Worm (Caenorhabditis elegans) whole organism, young adult: ENCODE data around the gene vha-13.

Experiments used
- B0019.2 ChIP-seq: fragments of 200-800 bp; sonication (Bioruptor generic); conservative IDR thresholded peaks from 2 replicates; pipeline ENCODE4 v1.3.6; 2022; ENCODE audit warnings: missing genetic modification reagents, missing genetic modification characterization, missing compliant biosample characterization
- B0261.1 ChIP-seq: sonication (generic microtip); optimal IDR thresholded peaks from 2 replicates; lab custom pipeline; 2016; ENCODE audit warnings: mild to moderate bottlenecking, missing genetic modification characterization, moderate library complexity, missing compliant biosample characterization
- C06A6.2 ChIP-seq: fragments of 200-800 bp; sonication (Bioruptor generic); conservative IDR thresholded peaks from 2 replicates; pipeline ENCODE4 v1.3.6; 2022; ENCODE audit warnings: missing genetic modification characterization, missing compliant biosample characterization
- F33H1.4 ChIP-seq: fragments of 200-800 bp; sonication (Bioruptor generic); IDR thresholded peaks from 2 replicates; pipeline ENCODE4 v1.3.6; 2022; ENCODE audit warnings: missing genetic modification reagents, missing genetic modification characterization, missing compliant biosample characterization
- F49E8.2 ChIP-seq: sonication (generic microtip); optimal IDR thresholded peaks from 3 replicates; lab custom pipeline; 2017; ENCODE audit warnings: missing genetic modification characterization, mild to moderate bottlenecking, missing compliant biosample characterization, antibody characterized with exemption, moderate library complexity; ENCODE audit not compliant: insufficient read depth
- F57A8.1 ChIP-seq: fragments of 200-800 bp; sonication (Bioruptor generic); optimal IDR thresholded peaks from 2 replicates; lab custom pipeline; 2018; ENCODE audit warnings: mild to moderate bottlenecking, missing genetic modification characterization, moderate library complexity, missing compliant biosample characterization
- F57C9.4 ChIP-seq: sonication (generic microtip); optimal IDR thresholded peaks from 2 replicates; lab custom pipeline; 2017; ENCODE audit warnings: mild to moderate bottlenecking, missing genetic modification characterization, missing compliant biosample characterization
- K11D2.4 ChIP-seq: fragments of 200-800 bp; sonication (Bioruptor generic); IDR thresholded peaks from 2 replicates; pipeline ENCODE4 v1.3.6; 2022; ENCODE audit warnings: missing genetic modification reagents, missing genetic modification characterization, missing compliant biosample characterization
- K12H6.12 ChIP-seq: fragments of 200-800 bp; sonication (Bioruptor generic); optimal IDR thresholded peaks from 2 replicates; lab custom pipeline; 2018; ENCODE audit warnings: mild to moderate bottlenecking, missing genetic modification characterization, missing compliant biosample characterization
- T07F8.4 ChIP-seq: sonication (generic microtip); optimal IDR thresholded peaks from 2 replicates; lab custom pipeline; 2016; ENCODE audit warnings: mild to moderate bottlenecking, missing genetic modification characterization, moderate library complexity, missing compliant biosample characterization
- Y79H2A.3 ChIP-seq: fragments of 200-800 bp; sonication (Bioruptor generic); conservative IDR thresholded peaks from 2 replicates; pipeline ENCODE4 v1.3.6; 2022; ENCODE audit warnings: missing genetic modification reagents, missing genetic modification characterization, missing compliant biosample characterization
- Y95B8A.8 ChIP-seq: fragments of 200-800 bp; sonication (Bioruptor generic); IDR thresholded peaks from 2 replicates; pipeline ENCODE4 v1.3.6; 2022; ENCODE audit warnings: missing genetic modification reagents, missing genetic modification characterization, missing compliant biosample characterization
- akir-1 ChIP-seq: fragments of 200-800 bp; sonication (Bioruptor generic); optimal IDR thresholded peaks from 2 replicates; lab custom pipeline; 2018; ENCODE audit warnings: mild to moderate bottlenecking, missing genetic modification characterization, moderate library complexity, missing compliant biosample characterization
- aptf-2 ChIP-seq: fragments of 200-800 bp; sonication (Bioruptor generic); conservative IDR thresholded peaks from 2 replicates; pipeline ENCODE4 v1.3.6; 2022; ENCODE audit warnings: missing genetic modification reagents, missing genetic modification characterization, missing compliant biosample characterization
- athp-1 ChIP-seq: sonication (generic microtip); optimal IDR thresholded peaks from 2 replicates; lab custom pipeline; 2017; ENCODE audit warnings: mild to moderate bottlenecking, missing genetic modification characterization, missing compliant biosample characterization
- attf-6 ChIP-seq: fragments of 200-800 bp; sonication (Bioruptor generic); IDR thresholded peaks from 2 replicates; pipeline ENCODE4 v1.3.6; 2022; ENCODE audit warnings: missing genetic modification reagents, missing genetic modification characterization, missing compliant biosample characterization
- bed-2 ChIP-seq: fragments of 200-800 bp; sonication (Bioruptor generic); IDR thresholded peaks from 2 replicates; pipeline ENCODE4 v1.3.6; 2022; ENCODE audit warnings: missing genetic modification reagents, missing genetic modification characterization, missing compliant biosample characterization
- cebp-2 ChIP-seq: fragments of 200-800 bp; sonication (Bioruptor generic); IDR thresholded peaks from 2 replicates; pipeline ENCODE4 v1.3.6; 2022; ENCODE audit warnings: missing genetic modification characterization, missing compliant biosample characterization
- ceh-27 ChIP-seq: fragments of 200-800 bp; sonication (Bioruptor generic); optimal IDR thresholded peaks from 2 replicates; lab custom pipeline; 2018; ENCODE audit warnings: mild to moderate bottlenecking, missing genetic modification characterization, moderate library complexity, missing compliant biosample characterization
- ceh-91 ChIP-seq: fragments of 200-800 bp; sonication (Bioruptor generic); IDR thresholded peaks from 2 replicates; pipeline ENCODE4 v1.3.6; 2022; ENCODE audit warnings: missing genetic modification reagents, missing genetic modification characterization, missing compliant biosample characterization
- dox-1 ChIP-seq: fragments of 200-800 bp; sonication (Bioruptor generic); IDR thresholded peaks from 2 replicates; pipeline ENCODE4 v1.3.6; 2022; ENCODE audit warnings: missing genetic modification reagents, missing genetic modification characterization, missing compliant biosample characterization
- dpl-1 ChIP-seq: fragments of 150-350 bp; optimal IDR thresholded peaks from 2 replicates; lab custom pipeline; 2014; ENCODE audit warnings: missing biosample characterization, missing genetic modification reagents, missing genetic modification characterization
- efl-1 ChIP-seq: fragments of 150-350 bp; optimal IDR thresholded peaks from 2 replicates; lab custom pipeline; 2014; ENCODE audit warnings: missing biosample characterization, missing genetic modification reagents, missing genetic modification characterization
- egl-18 ChIP-seq: fragments of 200-800 bp; sonication (Bioruptor generic); IDR thresholded peaks from 2 replicates; pipeline ENCODE4 v1.3.6; 2022; ENCODE audit warnings: missing genetic modification reagents, missing genetic modification characterization, missing compliant biosample characterization
- ekl-4 ChIP-seq: fragments of 200-800 bp; sonication (Bioruptor generic); IDR thresholded peaks from 2 replicates; pipeline ENCODE4 v1.3.6; 2022; ENCODE audit warnings: missing genetic modification reagents, missing genetic modification characterization, missing compliant biosample characterization
- ets-4 ChIP-seq: fragments of 200-800 bp; sonication (Bioruptor generic); optimal IDR thresholded peaks from 2 replicates; lab custom pipeline; 2018; ENCODE audit warnings: mild to moderate bottlenecking, missing genetic modification characterization, missing compliant biosample characterization
- him-1 ChIP-seq: sonication (generic microtip); optimal IDR thresholded peaks from 2 replicates; lab custom pipeline; 2016; ENCODE audit warnings: missing genotype, missing genetic modification reagents, missing genetic modification characterization, missing compliant biosample characterization
- hlh-12 ChIP-seq: sonication (generic microtip); optimal IDR thresholded peaks from 2 replicates; lab custom pipeline; 2016; ENCODE audit warnings: missing genetic modification characterization, missing compliant biosample characterization
- hmg-1.2 ChIP-seq: fragments of 200-800 bp; sonication (Bioruptor generic); IDR thresholded peaks from 2 replicates; pipeline ENCODE4 v1.3.6; 2022; ENCODE audit warnings: missing genetic modification reagents, missing genetic modification characterization, missing compliant biosample characterization
- hmg-20 ChIP-seq: fragments of 200-800 bp; sonication (Bioruptor generic); IDR thresholded peaks from 2 replicates; pipeline ENCODE4 v1.3.6; 2022; ENCODE audit warnings: missing genetic modification reagents, missing genetic modification characterization, missing compliant biosample characterization
- lsl-1 ChIP-seq: fragments of 200-800 bp; sonication (Bioruptor generic); optimal IDR thresholded peaks from 2 replicates; lab custom pipeline; 2018; ENCODE audit warnings: mild to moderate bottlenecking, missing genetic modification characterization, moderate library complexity, missing compliant biosample characterization
- madf-3 ChIP-seq: fragments of 200-800 bp; sonication (Bioruptor generic); IDR thresholded peaks from 2 replicates; pipeline ENCODE4 v1.3.6; 2022; ENCODE audit warnings: missing genetic modification reagents, missing genetic modification characterization, missing compliant biosample characterization
- madf-6 ChIP-seq: fragments of 200-800 bp; sonication (Bioruptor generic); IDR thresholded peaks from 2 replicates; pipeline ENCODE4 v1.3.6; 2022; ENCODE audit warnings: missing genetic modification reagents, missing genetic modification characterization, missing compliant biosample characterization
- mcd-1 ChIP-seq: fragments of 200-800 bp; sonication (Bioruptor generic); IDR thresholded peaks from 2 replicates; pipeline ENCODE4 v1.3.6; 2022; ENCODE audit warnings: missing genetic modification reagents, missing genetic modification characterization, missing compliant biosample characterization
- nfyb-1 ChIP-seq: fragments of 200-800 bp; sonication (Bioruptor generic); IDR thresholded peaks from 2 replicates; pipeline ENCODE4 v1.3.6; 2022; ENCODE audit warnings: missing genetic modification reagents, missing genetic modification characterization, missing compliant biosample characterization
- nhr-80 ChIP-seq: sonication (generic microtip); optimal IDR thresholded peaks from 2 replicates; lab custom pipeline; 2016; ENCODE audit warnings: missing genetic modification characterization, missing compliant biosample characterization
- pbrm-1 ChIP-seq: fragments of 200-800 bp; sonication (Bioruptor generic); IDR thresholded peaks from 2 replicates; pipeline ENCODE4 v1.3.6; 2022; ENCODE audit warnings: missing genetic modification reagents, missing genetic modification characterization, missing compliant biosample characterization
- pha-4 ChIP-seq: fragments of 150-350 bp; sonication (generic microtip); optimal IDR thresholded peaks from 2 replicates; lab custom pipeline; 2014; ENCODE audit warnings: missing biosample characterization, missing genetic modification reagents, missing genetic modification characterization
- rcor-1 ChIP-seq: fragments of 200-800 bp; sonication (Bioruptor generic); IDR thresholded peaks from 2 replicates; pipeline ENCODE4 v1.3.6; 2022; ENCODE audit warnings: missing genetic modification reagents, missing genetic modification characterization, missing compliant biosample characterization
- rpc-1 ChIP-seq, 2 experiments: fragments of 150-350 bp in 1 of 2; sonication (generic microtip) in 1 of 2; optimal IDR thresholded peaks; 2 replicates each; lab custom pipeline; 2014 to 2018; ENCODE audit warnings: missing biosample characterization in 1 of 2, missing genetic modification characterization in 1 of 2, missing genetic modification reagents in 1 of 2, missing genotype in 1 of 2
- somi-1 ChIP-seq: fragments of 200-800 bp; sonication (Bioruptor generic); optimal IDR thresholded peaks from 2 replicates; lab custom pipeline; 2018; ENCODE audit warnings: mild to moderate bottlenecking, missing genetic modification characterization, missing compliant biosample characterization
- sptf-2 ChIP-seq: fragments of 200-800 bp; sonication (Bioruptor generic); optimal IDR thresholded peaks from 2 replicates; lab custom pipeline; 2018; ENCODE audit warnings: mild to moderate bottlenecking, missing genetic modification characterization, missing compliant biosample characterization
- tbp1 ChIP-seq: fragments of 200-800 bp; sonication (Bioruptor generic); optimal IDR thresholded peaks from 2 replicates; lab custom pipeline; 2018; ENCODE audit warnings: mild to moderate bottlenecking, missing genetic modification characterization, missing compliant biosample characterization
- xnd-1 ChIP-seq: sonication (generic microtip); optimal IDR thresholded peaks from 2 replicates; lab custom pipeline; 2016; ENCODE audit warnings: missing genotype, missing genetic modification reagents, missing genetic modification characterization, missing compliant biosample characterization
- zim-3 ChIP-seq: sonication (generic microtip); optimal IDR thresholded peaks from 2 replicates; lab custom pipeline; 2017; ENCODE audit warnings: mild to moderate bottlenecking, missing genetic modification characterization, moderate library complexity, missing compliant biosample characterization
- ztf-18 ChIP-seq: sonication (generic microtip); optimal IDR thresholded peaks from 2 replicates; lab custom pipeline; 2016; ENCODE audit warnings: missing genotype, mild to moderate bottlenecking, missing genetic modification characterization, missing compliant biosample characterization
- ztf-3 ChIP-seq: fragments of 200-800 bp; sonication (Bioruptor generic); optimal IDR thresholded peaks from 2 replicates; lab custom pipeline; 2018; ENCODE audit warnings: mild to moderate bottlenecking, missing genetic modification characterization, missing compliant biosample characterization

The vha-13 gene

DNA sequence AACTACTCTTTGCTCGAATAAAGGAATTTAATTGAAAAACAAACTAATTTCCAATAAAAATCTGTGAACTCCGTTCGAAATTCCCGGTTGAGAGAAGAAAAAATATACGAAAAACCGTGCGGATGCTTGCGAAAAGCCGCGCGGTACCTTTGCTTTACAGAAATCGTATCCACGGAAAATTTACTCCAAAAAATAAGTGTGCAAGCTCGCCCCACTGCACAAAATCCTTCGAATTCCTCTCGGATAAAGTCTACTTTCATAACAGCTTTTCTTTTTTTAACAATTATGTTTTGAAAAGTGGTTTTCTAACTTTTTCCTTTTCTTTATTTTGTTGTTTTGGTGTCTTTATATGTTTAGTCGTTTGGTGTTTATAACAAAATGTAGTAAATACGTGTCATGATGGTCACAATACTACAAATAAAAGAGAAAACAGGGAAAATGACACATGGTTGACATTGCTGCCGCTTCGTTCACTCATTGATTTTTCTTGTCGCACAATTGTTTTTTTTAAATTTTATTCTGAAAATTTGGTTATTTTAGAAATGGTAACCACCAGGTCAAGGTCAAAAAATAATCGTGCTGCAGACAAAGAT lies 4.2 kb upstream of the vha-13 start, which contains the start of gene cept-2 (continued):
- TF ChIP-seq him-1 (peak; percentile 36), egl-18 (GFP tag; lab: Robert Waterston, UW) (0 out of 2 replicates have a peak, but pooled peaks have one; percentile 61), bed-2 (GFP tag; lab: Robert Waterston, UW) (0 out of 2 replicates have a peak, but pooled peaks have one; percentile 25), B0261.1 (tag; lab: Kevin White, UChicago) (peak; percentile 22), ceh-27 (peak; percentile 81), zim-3 (tag; lab: Kevin White, UChicago) (no peak), cebp-2 (no peak), xnd-1 (tag; lab: Kevin White, UChicago) (no peak), ztf-3 (GFP tag; lab: Kevin White, UChicago) (no peak), F57A8.1 (no peak), F57C9.4 (tag; lab: Kevin White, UChicago) (no peak), B0019.2 (GFP tag; lab: Robert Waterston, UW) (no peak), somi-1 (GFP tag; lab: Kevin White, UChicago) (peak; percentile 57), Y79H2A.3 (GFP tag; lab: Robert Waterston, UW) (no peak), tbp1 (GFP tag; lab: Kevin White, UChicago) (peak; percentile 65), rcor-1 (GFP tag; lab: Robert Waterston, UW) (peak; percentile 69), hmg-1.2 (GFP tag; lab: Robert Waterston, UW) (peak; percentile 62), attf-6 (GFP tag; lab: Robert Waterston, UW) (peak; percentile 67; the same call in 1 of the 2 replicates), K11D2.4 (peak; percentile 75; the same call in 1 of the 2 replicates), K12H6.12 (tag; lab: Kevin White, UChicago) (peak; percentile 88), hmg-20 (GFP tag; lab: Robert Waterston, UW) (0 out of 2 replicates have a peak, but pooled peaks have one; percentile 43), nhr-80 (peak; percentile 54), ets-4 (GFP tag; lab: Kevin White, UChicago) (no peak), sptf-2 (GFP tag; lab: Kevin White, UChicago) (no peak), akir-1 (GFP tag; lab: Kevin White, UChicago) (peak; percentile 24), dox-1 (GFP tag; lab: Robert Waterston, UW) (peak; percentile 92), hlh-12 (tag; lab: Kevin White, UChicago) (no peak), Y95B8A.8 (GFP tag; lab: Robert Waterston, UW) (0 out of 2 replicates have a peak, but pooled peaks have one; percentile 31), pbrm-1 (peak; percentile 78), ceh-91 (GFP tag; lab: Robert Waterston, UW) (0 out of 2 replicates have a peak, but pooled peaks have one; percentile 30), C06A6.2 (GFP tag; lab: Robert Waterston, UW) (peak; percentile 75), athp-1 (peak; percentile 41), T07F8.4 (tag; lab: Kevin White, UChicago) (no peak), F49E8.2 (tag; lab: Kevin White, UChicago) (peak; percentile 57), pha-4 (tag; lab: Kevin White, UChicago) (peak; percentile 45), F33H1.4 (GFP tag; lab: Robert Waterston, UW) (peak; percentile 55), aptf-2 (GFP tag; lab: Robert Waterston, UW) (no peak), nfyb-1 (GFP tag; lab: Robert Waterston, UW) (peak; percentile 67), mcd-1 (peak; percentile 98), efl-1 (GFP tag; lab: Kevin White, UChicago) (peak; percentile 52), madf-6 (GFP tag; lab: Robert Waterston, UW) (peak; percentile 64), ekl-4 (GFP tag; lab: Robert Waterston, UW) (peak; percentile 81), ztf-18 (tag; lab: Kevin White, UChicago) (peak; percentile 80), dpl-1 (GFP tag; lab: Kevin White, UChicago) (peak; percentile 56), rpc-1 (optimal IDR thresholded peaks at IDR 0.05; lab: Kevin White, UChicago) (peak; percentile 39), rpc-1 (tag; optimal IDR thresholded peaks at IDR 0.05; lab: Kevin White, UChicago) (peak; percentile 2), lsl-1 (GFP tag; lab: Kevin White, UChicago) (peak; percentile 67), madf-3 (GFP tag; lab: Robert Waterston, UW) (0 out of 2 replicates have a peak, but pooled peaks have one; percentile 45)
